Worm (Caenorhabditis elegans) whole organism, L4 larva: Measurements from ENCODE around the gene C27A7.6.

Experiments
- D1046.2 ChIP-seq: fragments of 200-800 bp; sonication (Bioruptor generic); IDR thresholded peaks from 2 replicates; pipeline ENCODE4 v1.3.6; 2022; ENCODE audit warnings: missing genetic modification characterization, missing compliant biosample characterization
- F10B5.3 ChIP-seq: sonication (generic microtip); optimal IDR thresholded peaks from 2 replicates; lab custom pipeline; 2016; ENCODE audit warnings: mild to moderate bottlenecking, missing genetic modification characterization, missing compliant biosample characterization
- F26F4.8 ChIP-seq: fragments of 200-800 bp; sonication (Bioruptor generic); conservative IDR thresholded peaks from 2 replicates; pipeline ENCODE4 v1.3.6; 2022; ENCODE audit warnings: missing genetic modification characterization, missing compliant biosample characterization
- F44E2.7 ChIP-seq: fragments of 200-800 bp; sonication (Bioruptor generic); IDR thresholded peaks from 2 replicates; pipeline ENCODE4 v2.1.2; 2022; ENCODE audit warnings: missing genetic modification characterization, missing compliant biosample characterization
- R02D3.7 ChIP-seq: fragments of 150-350 bp; sonication (generic microtip); optimal IDR thresholded peaks from 3 replicates; lab custom pipeline; 2014; ENCODE audit warnings: missing biosample characterization, missing genetic modification characterization
- T26A8.4 ChIP-seq: fragments of 200-800 bp; sonication (Bioruptor generic); IDR thresholded peaks from 2 replicates; pipeline ENCODE4 v1.3.6; 2022; ENCODE audit warnings: missing genetic modification characterization, missing compliant biosample characterization
- Y105C5A.15 ChIP-seq: fragments of 200-800 bp; sonication (Bioruptor generic); IDR thresholded peaks from 2 replicates; pipeline ENCODE4 v1.3.6; 2022; ENCODE audit warnings: missing genetic modification characterization, missing compliant biosample characterization
- ZK337.2 ChIP-seq: fragments of 200-800 bp; sonication (Bioruptor generic); IDR thresholded peaks from 2 replicates; pipeline ENCODE4 v1.3.6; 2022; ENCODE audit warnings: missing genetic modification reagents, missing genetic modification characterization, missing compliant biosample characterization
- ZK546.5 ChIP-seq, 2 experiments: sonication (generic microtip); optimal IDR thresholded peaks; 2 replicates each; lab custom pipeline; 2017; ENCODE audit warnings: missing biosample characterization in 2 of 2, missing genetic modification characterization in 2 of 2
- ama-1 ChIP-seq: fragments of 150-350 bp; optimal IDR thresholded peaks from 2 replicates; lab custom pipeline; 2014; ENCODE audit warnings: inconsistent platforms, mixed read lengths
- attf-4 ChIP-seq: sonication (generic microtip); optimal IDR thresholded peaks from 3 replicates; lab custom pipeline; 2017; ENCODE audit warnings: missing biosample characterization, missing genetic modification characterization
- ceh-20 ChIP-seq: fragments of 200-800 bp; sonication (Bioruptor generic); IDR thresholded peaks from 2 replicates; pipeline ENCODE4 v1.3.6; 2022; ENCODE audit warnings: missing genetic modification reagents, missing genetic modification characterization, missing compliant biosample characterization
- ceh-28 ChIP-seq: fragments of 150-350 bp; optimal IDR thresholded peaks from 2 replicates; lab custom pipeline; 2014; ENCODE audit warnings: missing biosample characterization, missing genetic modification reagents, missing genetic modification characterization
- ceh-32 ChIP-seq: sonication (generic microtip); optimal IDR thresholded peaks from 2 replicates; lab custom pipeline; 2016; ENCODE audit warnings: mild to moderate bottlenecking, missing genetic modification characterization, missing compliant biosample characterization; ENCODE audit not compliant: poor library complexity
- ceh-44 ChIP-seq: fragments of 200-800 bp; sonication (Bioruptor generic); IDR thresholded peaks from 2 replicates; pipeline ENCODE4 v1.3.6; 2022; ENCODE audit warnings: missing genetic modification reagents, missing genetic modification characterization, missing compliant biosample characterization
- daf-16 ChIP-seq, 3 experiments: sonication (generic microtip); optimal IDR thresholded peaks; 2 replicates each; lab custom pipeline; 2016 to 2017; ENCODE audit warnings: missing genetic modification characterization in 3 of 3, missing genetic modification reagents in 3 of 3, mild to moderate bottlenecking in 2 of 3, missing compliant biosample characterization in 2 of 3, missing biosample characterization in 1 of 3, moderate library complexity in 1 of 3
- daf-19 ChIP-seq: fragments of 200-800 bp; sonication (Bioruptor generic); conservative IDR thresholded peaks from 2 replicates; pipeline ENCODE4 v1.3.6; 2022; ENCODE audit warnings: missing genetic modification characterization, missing compliant biosample characterization
- dmd-6 ChIP-seq: fragments of 200-800 bp; sonication (Bioruptor generic); IDR thresholded peaks from 2 replicates; pipeline ENCODE4 v1.3.6; 2022; ENCODE audit warnings: missing genetic modification reagents, missing genetic modification characterization, missing compliant biosample characterization
- duxl-1 ChIP-seq: sonication (generic microtip); optimal IDR thresholded peaks from 2 replicates; lab custom pipeline; 2016; ENCODE audit warnings: mild to moderate bottlenecking, missing genetic modification characterization, moderate library complexity, missing compliant biosample characterization; ENCODE audit not compliant: poor library complexity
- egl-43 ChIP-seq: fragments of 200-800 bp; sonication (Bioruptor generic); IDR thresholded peaks from 2 replicates; pipeline ENCODE4 v1.3.6; 2022; ENCODE audit warnings: missing genetic modification reagents, missing genetic modification characterization, missing compliant biosample characterization
- hif-1 ChIP-seq, 2 experiments: sonication (generic microtip); optimal IDR thresholded peaks; 2 replicates each; lab custom pipeline; 2016 to 2017; ENCODE audit warnings: missing compliant biosample characterization in 2 of 2, missing genetic modification characterization in 2 of 2, missing genetic modification reagents in 2 of 2, missing genotype in 2 of 2, mild to moderate bottlenecking in 1 of 2
- hmg-1.1 ChIP-seq: fragments of 200-800 bp; sonication (Bioruptor generic); IDR thresholded peaks from 2 replicates; pipeline ENCODE4 v1.3.6; 2022; ENCODE audit warnings: missing genetic modification reagents, missing genetic modification characterization, missing compliant biosample characterization
- lim-7 ChIP-seq: fragments of 200-800 bp; sonication (Bioruptor generic); IDR thresholded peaks from 2 replicates; pipeline ENCODE4 v1.3.6; 2022; ENCODE audit warnings: missing genetic modification characterization, missing compliant biosample characterization
- lin-1 ChIP-seq: fragments of 200-800 bp; sonication (Bioruptor generic); IDR thresholded peaks from 2 replicates; pipeline ENCODE4 v1.3.6; 2022; ENCODE audit warnings: missing genetic modification reagents, missing genetic modification characterization, missing compliant biosample characterization
- lin-13 ChIP-seq: fragments of 150-350 bp; optimal IDR thresholded peaks from 2 replicates; lab custom pipeline; 2014; ENCODE audit warnings: missing biosample characterization, missing genetic modification reagents, missing genetic modification characterization
- lir-3 ChIP-seq: sonication (generic microtip); optimal IDR thresholded peaks from 2 replicates; lab custom pipeline; 2016; ENCODE audit warnings: mild to moderate bottlenecking, missing genetic modification characterization, missing compliant biosample characterization
- madf-9 ChIP-seq: fragments of 200-800 bp; sonication (Bioruptor generic); conservative IDR thresholded peaks from 2 replicates; pipeline ENCODE4 v1.3.6; 2022; ENCODE audit warnings: missing genetic modification reagents, missing genetic modification characterization, missing compliant biosample characterization
- mxl-2 ChIP-seq: fragments of 200-800 bp; sonication (Bioruptor generic); conservative IDR thresholded peaks from 2 replicates; pipeline ENCODE4 v1.3.6; 2022; ENCODE audit warnings: missing genetic modification reagents, missing genetic modification characterization, missing compliant biosample characterization
- mxl-3 ChIP-seq: fragments of 200-800 bp; sonication (Bioruptor generic); optimal IDR thresholded peaks from 2 replicates; lab custom pipeline; 2018; ENCODE audit warnings: mild to moderate bottlenecking, missing genetic modification characterization, missing compliant biosample characterization
- nhr-102 ChIP-seq: sonication (generic microtip); optimal IDR thresholded peaks from 2 replicates; lab custom pipeline; 2016; ENCODE audit warnings: mild to moderate bottlenecking, missing genetic modification characterization, moderate library complexity, missing compliant biosample characterization
- nhr-111 ChIP-seq: fragments of 200-800 bp; sonication (Bioruptor generic); optimal IDR thresholded peaks from 2 replicates; lab custom pipeline; 2018; ENCODE audit warnings: mild to moderate bottlenecking, missing genetic modification characterization, missing compliant biosample characterization
- nhr-25 ChIP-seq: sonication (generic microtip); optimal IDR thresholded peaks from 2 replicates; lab custom pipeline; 2017; ENCODE audit warnings: missing genetic modification characterization, mild to moderate bottlenecking, missing compliant biosample characterization, antibody characterized with exemption, moderate library complexity, borderline replicate concordance; ENCODE audit not compliant: insufficient read depth
- nhr-28 ChIP-seq: fragments of 150-350 bp; optimal IDR thresholded peaks from 2 replicates; lab custom pipeline; 2014; ENCODE audit warnings: missing biosample characterization, missing genetic modification characterization
- nhr-41 ChIP-seq: fragments of 200-800 bp; sonication (Bioruptor generic); IDR thresholded peaks from 2 replicates; pipeline ENCODE4 v1.3.6; 2022; ENCODE audit warnings: missing genetic modification reagents, missing genetic modification characterization, missing compliant biosample characterization
- nhr-48 ChIP-seq: sonication (generic microtip); optimal IDR thresholded peaks from 2 replicates; lab custom pipeline; 2016; ENCODE audit warnings: mild to moderate bottlenecking, missing genetic modification characterization, missing compliant biosample characterization
- nhr-6 ChIP-seq: fragments of 150-350 bp; optimal IDR thresholded peaks from 2 replicates; lab custom pipeline; 2014; ENCODE audit warnings: missing biosample characterization, missing genetic modification characterization
- php-3 ChIP-seq: fragments of 200-800 bp; sonication (Bioruptor generic); IDR thresholded peaks from 2 replicates; pipeline ENCODE4 v1.3.6; 2022; ENCODE audit warnings: missing genetic modification reagents, missing genetic modification characterization, missing compliant biosample characterization
- pqm-1 ChIP-seq: sonication (generic microtip); optimal IDR thresholded peaks from 2 replicates; lab custom pipeline; 2017; ENCODE audit warnings: missing biosample characterization, missing genetic modification characterization
- snpc-1.2 ChIP-seq: fragments of 200-800 bp; sonication (Bioruptor generic); IDR thresholded peaks from 2 replicates; pipeline ENCODE4 v1.3.6; 2022; ENCODE audit warnings: missing genetic modification reagents, missing genetic modification characterization, missing compliant biosample characterization
- snpc-4 ChIP-seq: fragments of 150-350 bp; optimal IDR thresholded peaks from 2 replicates; lab custom pipeline; 2014; ENCODE audit warnings: missing biosample characterization, missing genetic modification characterization
- unc-39 ChIP-seq: sonication (generic microtip); optimal IDR thresholded peaks from 2 replicates; lab custom pipeline; 2017; ENCODE audit warnings: missing biosample characterization, missing genetic modification characterization
- zag-1 ChIP-seq: fragments of 150-350 bp; optimal IDR thresholded peaks from 2 replicates; lab custom pipeline; 2014; ENCODE audit warnings: missing biosample characterization, missing genetic modification characterization
- zfp-3 ChIP-seq: fragments of 200-800 bp; sonication (Bioruptor generic); conservative IDR thresholded peaks from 2 replicates; pipeline ENCODE4 v1.3.6; 2022; ENCODE audit warnings: missing genetic modification reagents, missing genetic modification characterization, missing compliant biosample characterization
- zip-2 ChIP-seq: fragments of 150-350 bp; optimal IDR thresholded peaks from 2 replicates; lab custom pipeline; 2014; ENCODE audit warnings: missing biosample characterization, missing genetic modification characterization
- ztf-11 ChIP-seq: fragments of 150-350 bp; optimal IDR thresholded peaks from 2 replicates; lab custom pipeline; 2014; ENCODE audit warnings: missing biosample characterization, missing genetic modification characterization

The C27A7.6 gene

ce11 chrV:12162220-12162619 lies 31.6 kb upstream of the C27A7.6 start, which contains the start of gene C27A7.5:
C27A7.5 (minus strand) TSS chrV:12162320.
- TF ChIP-seq lin-13 (GFP tag; lab: Kevin White, UChicago) (no peak), zfp-3 (GFP tag; lab: Robert Waterston, UW) (no peak), ZK546.5 (tag; optimal IDR thresholded peaks at IDR 0.05; lab: Kevin White, UChicago) (no peak)

ce11 chrV:12161157-12161556 lies 30.6 kb upstream of the C27A7.6 start:
- no peak for TF ChIP-seq ZK337.2
- TF ChIP-seq php-3 = no peak
- no peak for TF ChIP-seq daf-16 (GFP tag; optimal IDR thresholded peaks at IDR 0.05; lab: Kevin White, UChicago)
- no peak for TF ChIP-seq daf-16 (tag; optimal IDR thresholded peaks at IDR 0.05; lab: Kevin White, UChicago)
- TF ChIP-seq pqm-1 = no peak
- no peak for TF ChIP-seq nhr-41 (GFP tag; lab: Robert Waterston, UW)
- no peak for TF ChIP-seq zag-1 (tag; lab: Kevin White, UChicago)
- TF ChIP-seq mxl-2 (GFP tag; lab: Robert Waterston, UW) = no peak
- TF ChIP-seq nhr-6 (tag; lab: Kevin White, UChicago) = no peak
- no peak for TF ChIP-seq Y105C5A.15 (GFP tag; lab: Robert Waterston, UW)
- no peak for TF ChIP-seq nhr-102

- TF ChIP-seq zfp-3 (GFP tag; lab: Robert Waterston, UW) = no peak
Measured at ce11 chrV:12159975-12160374, 29.4 kb upstream of the C27A7.6 start.

ce11 chrV:12158377-12158776 lies 27.8 kb upstream of the C27A7.6 start:
- TF ChIP-seq hmg-1.1 (GFP tag; lab: Robert Waterston, UW) (no peak), T26A8.4 (GFP tag; lab: Robert Waterston, UW) (no peak), mxl-3 (GFP tag; lab: Kevin White, UChicago) (peak; percentile 46), daf-19 (no peak), snpc-1.2 (GFP tag; lab: Robert Waterston, UW) (no peak), nhr-111 (GFP tag; lab: Kevin White, UChicago) (no peak), madf-9 (GFP tag; lab: Robert Waterston, UW) (no peak), attf-4 (tag; lab: Kevin White, UChicago) (no peak), ceh-44 (GFP tag; lab: Robert Waterston, UW) (no peak), nhr-48 (peak; percentile 75), unc-39 (no peak), R02D3.7 (no peak), ceh-20 (GFP tag; lab: Robert Waterston, UW) (peak; percentile 12; the same call in 1 of the 2 replicates), D1046.2 (GFP tag; lab: Robert Waterston, UW) (no peak), duxl-1 (tag; lab: Kevin White, UChicago) (no peak), F26F4.8 (GFP tag; lab: Robert Waterston, UW) (no peak), zip-2 (no peak), lin-1 (GFP tag; lab: Robert Waterston, UW) (no peak), F10B5.3 (tag; lab: Kevin White, UChicago) (no peak), ceh-32 (tag; lab: Kevin White, UChicago) (no peak), nhr-25 (tag; lab: Kevin White, UChicago) (no peak), hif-1 (tag; optimal IDR thresholded peaks at IDR 0.05; lab: Kevin White, UChicago) (no peak), F44E2.7 (GFP tag; lab: Robert Waterston, UW) (no peak), ztf-11 (tag; lab: Kevin White, UChicago) (no peak), nhr-28 (tag; lab: Kevin White, UChicago) (no peak), nhr-6 (tag; lab: Kevin White, UChicago) (peak; percentile 4), dmd-6 (GFP tag; lab: Robert Waterston, UW) (peak; percentile 28; the same call in 1 of the 2 replicates), lir-3 (no peak), ZK337.2 (no peak), lim-7 (no peak), egl-43 (GFP tag; lab: Robert Waterston, UW) (no peak), snpc-4 (tag; lab: Kevin White, UChicago) (no peak), ceh-28 (tag; lab: Kevin White, UChicago) (no peak), ama-1 (lab: Kevin White, UChicago) (no peak)
- TF ChIP-seq, all 104 proteins: peak for 5
